Fruit fly (Drosophila melanogaster) whole organism, embryonic: ENCODE data around the gene CG10508.

Experiments
- Aef1 ChIP-seq: fragments of 200-800 bp; sonication (Bioruptor generic); IDR thresholded peaks from 3 replicates; pipeline ENCODE4 v1.3.6; 2022; ENCODE audit warnings: missing biosample characterization, missing genetic modification characterization
- CG10565 ChIP-seq: fragments of 200-800 bp; sonication (Bioruptor generic); optimal IDR thresholded peaks from 3 replicates; lab custom pipeline; 2016; ENCODE audit warnings: missing biosample characterization, mild to moderate bottlenecking, missing genetic modification characterization
- CG10654 ChIP-seq: fragments of 200-800 bp; sonication (Bioruptor generic); optimal IDR thresholded peaks from 2 replicates; lab custom pipeline; 2016; ENCODE audit warnings: missing biosample characterization, missing genetic modification characterization
- CG12769 ChIP-seq: fragments of 200-800 bp; sonication (Bioruptor generic); optimal IDR thresholded peaks from 2 replicates; lab custom pipeline; 2019; ENCODE audit warnings: missing biosample characterization, mild to moderate bottlenecking, missing genetic modification characterization, moderate library complexity
- CG12942 ChIP-seq: fragments of 200-800 bp; sonication (Bioruptor generic); optimal IDR thresholded peaks from 3 replicates; lab custom pipeline; 2016; ENCODE audit warnings: missing biosample characterization, missing genetic modification characterization
- CG14014 ChIP-seq: fragments of 200-800 bp; sonication (Bioruptor generic); IDR thresholded peaks from 2 replicates; pipeline ENCODE4 v1.3.6; 2022; ENCODE audit warnings: missing biosample characterization, missing genetic modification characterization
- CG14965 ChIP-seq: fragments of 200-800 bp; sonication (Bioruptor generic); optimal IDR thresholded peaks from 2 replicates; lab custom pipeline; 2016; ENCODE audit warnings: missing biosample characterization, missing genetic modification characterization, borderline replicate concordance
- CG1792 ChIP-seq: fragments of 200-800 bp; sonication (Bioruptor generic); optimal IDR thresholded peaks from 2 replicates; lab custom pipeline; 2016; ENCODE audit warnings: missing biosample characterization, missing genetic modification characterization
- CG2678 ChIP-seq: fragments of 200-800 bp; sonication (Bioruptor generic); optimal IDR thresholded peaks from 3 replicates; lab custom pipeline; 2019; ENCODE audit warnings: missing biosample characterization, mild to moderate bottlenecking, missing genetic modification characterization, moderate library complexity
- CG31365 ChIP-seq: fragments of 200-800 bp; sonication (Bioruptor generic); optimal IDR thresholded peaks from 2 replicates; lab custom pipeline; 2018; ENCODE audit warnings: missing biosample characterization, mild to moderate bottlenecking, missing genetic modification characterization
- CG32772 ChIP-seq: fragments of 200-800 bp; sonication (Bioruptor generic); IDR thresholded peaks from 2 replicates; pipeline ENCODE4 v1.3.6; 2022; ENCODE audit warnings: missing biosample characterization, missing genetic modification characterization
- CG4617 ChIP-seq: fragments of 200-800 bp; sonication (Bioruptor generic); optimal IDR thresholded peaks from 3 replicates; lab custom pipeline; 2016; ENCODE audit warnings: missing biosample characterization, missing genetic modification characterization, borderline replicate concordance
- CG6254 ChIP-seq: fragments of 200-800 bp; sonication (Bioruptor generic); optimal IDR thresholded peaks from 3 replicates; lab custom pipeline; 2017; ENCODE audit warnings: mild to moderate bottlenecking, missing biosample characterization, missing genetic modification reagents, missing genetic modification characterization
- CG7372 ChIP-seq: fragments of 200-800 bp; sonication (Bioruptor generic); IDR thresholded peaks from 2 replicates; pipeline ENCODE4 v1.3.6; 2022; ENCODE audit warnings: missing biosample characterization, missing genetic modification characterization
- CTCF ChIP-seq: fragments of 200-800 bp; sonication (Bioruptor generic); optimal IDR thresholded peaks from 2 replicates; lab custom pipeline; 2017; ENCODE audit warnings: missing biosample characterization, mild to moderate bottlenecking, missing genetic modification characterization, moderate library complexity
- CoRest ChIP-seq: fragments of 200-800 bp; sonication (Bioruptor generic); optimal IDR thresholded peaks from 3 replicates; lab custom pipeline; 2018; ENCODE audit warnings: missing biosample characterization, mild to moderate bottlenecking, missing genetic modification characterization, moderate library complexity
- Ets65A ChIP-seq: fragments of 200-800 bp; sonication (Bioruptor generic); peaks from one replicate; lab custom pipeline; 2016; ENCODE audit warnings: missing biosample characterization, missing genetic modification characterization
- HLH3B ChIP-seq: fragments of 200-800 bp; sonication (Bioruptor generic); IDR thresholded peaks from 2 replicates; pipeline ENCODE4 v1.3.6; 2022; ENCODE audit warnings: missing biosample characterization, missing genetic modification characterization
- HmgD ChIP-seq: fragments of 200-800 bp; sonication (Bioruptor generic); optimal IDR thresholded peaks from 3 replicates; lab custom pipeline; 2016; ENCODE audit warnings: missing biosample characterization, missing genetic modification characterization
- NC2β ChIP-seq: fragments of 200-800 bp; sonication (Bioruptor generic); optimal IDR thresholded peaks from 2 replicates; lab custom pipeline; 2016; ENCODE audit warnings: missing biosample characterization, missing genetic modification characterization
- NK7.1 ChIP-seq: fragments of 200-800 bp; sonication (Bioruptor generic); optimal IDR thresholded peaks from 3 replicates; lab custom pipeline; 2016; ENCODE audit warnings: missing biosample characterization, missing genetic modification characterization
- Neu2 ChIP-seq: fragments of 200-800 bp; sonication (Bioruptor generic); optimal IDR thresholded peaks from 3 replicates; lab custom pipeline; 2016; ENCODE audit warnings: missing biosample characterization, missing genetic modification characterization, borderline replicate concordance
- Nf-YC ChIP-seq: fragments of 200-800 bp; optimal IDR thresholded peaks from 3 replicates; lab custom pipeline; 2019; ENCODE audit warnings: missing biosample characterization, mild to moderate bottlenecking, missing genetic modification characterization, moderate library complexity
- YL-1 ChIP-seq: fragments of 200-800 bp; sonication (Bioruptor generic); optimal IDR thresholded peaks from 3 replicates; lab custom pipeline; 2017; ENCODE audit warnings: missing biosample characterization, mild to moderate bottlenecking, missing genetic modification characterization
- ara ChIP-seq: fragments of 200-800 bp; sonication (Bioruptor generic); IDR thresholded peaks from 2 replicates; pipeline ENCODE4 v1.3.6; 2022; ENCODE audit warnings: missing biosample characterization, missing genetic modification characterization
- bbx ChIP-seq: fragments of 200-800 bp; sonication (Bioruptor generic); IDR thresholded peaks from 2 replicates; pipeline ENCODE4 v1.3.6; 2022; ENCODE audit warnings: missing biosample characterization, missing genetic modification characterization; ENCODE audit not compliant: partially characterized antibody
- bsh ChIP-seq, 2 experiments: fragments of 200-800 bp; sonication (Bioruptor generic); optimal IDR thresholded peaks; 2 replicates each; lab custom pipeline; 2017 to 2018; ENCODE audit warnings: mild to moderate bottlenecking in 2 of 2, missing biosample characterization in 2 of 2, missing genetic modification characterization in 2 of 2, moderate library complexity in 1 of 2
- disco-r ChIP-seq: fragments of 200-800 bp; sonication (Bioruptor generic); optimal IDR thresholded peaks from 2 replicates; lab custom pipeline; 2016; ENCODE audit warnings: missing biosample characterization, missing genetic modification characterization
- en ChIP-seq: fragments of 200-800 bp; sonication (Bioruptor generic); optimal IDR thresholded peaks from 2 replicates; lab custom pipeline; 2016; ENCODE audit warnings: missing biosample characterization, missing genetic modification characterization
- eyg ChIP-seq: fragments of 200-800 bp; sonication (Bioruptor generic); optimal IDR thresholded peaks from 3 replicates; lab custom pipeline; 2016; ENCODE audit warnings: missing biosample characterization, missing genetic modification characterization
- gro ChIP-seq: fragments of 200-800 bp; sonication (Bioruptor generic); optimal IDR thresholded peaks from 2 replicates; lab custom pipeline; 2016; ENCODE audit warnings: missing biosample characterization, missing genetic modification characterization
- gsb ChIP-seq: fragments of 200-800 bp; sonication (Bioruptor generic); IDR thresholded peaks from 2 replicates; pipeline ENCODE4 v1.3.6; 2022; ENCODE audit warnings: missing biosample characterization, missing genetic modification characterization
- hbn ChIP-seq: fragments of 200-800 bp; sonication (Bioruptor generic); IDR thresholded peaks from 2 replicates; pipeline ENCODE4 v1.3.6; 2022; ENCODE audit warnings: missing biosample characterization, missing genetic modification characterization; ENCODE audit not compliant: partially characterized antibody
- insv ChIP-seq, 2 experiments: fragments of 200-800 bp; sonication (Bioruptor generic); optimal IDR thresholded peaks; 3 replicates each; lab custom pipeline; 2016 to 2018; ENCODE audit warnings: missing biosample characterization in 2 of 2, missing genetic modification characterization in 2 of 2
- kni ChIP-seq: fragments of 200-800 bp; sonication (Bioruptor generic); optimal IDR thresholded peaks from 3 replicates; lab custom pipeline; 2017; ENCODE audit warnings: mild to moderate bottlenecking, missing biosample characterization, missing genetic modification reagents, missing genetic modification characterization
- knrl ChIP-seq: fragments of 200-800 bp; sonication (Bioruptor generic); IDR thresholded peaks from 3 replicates; pipeline ENCODE4 v1.3.6; 2022; ENCODE audit warnings: missing biosample characterization, missing genetic modification characterization; ENCODE audit not compliant: partially characterized antibody
- mld ChIP-seq: fragments of 200-800 bp; sonication (Bioruptor generic); IDR thresholded peaks from 3 replicates; pipeline ENCODE4 v1.3.6; 2022; ENCODE audit warnings: missing biosample characterization, missing genetic modification characterization; ENCODE audit not compliant: partially characterized antibody
- phol ChIP-seq: fragments of 200-800 bp; sonication (Bioruptor generic); optimal IDR thresholded peaks from 3 replicates; lab custom pipeline; 2018; ENCODE audit warnings: missing biosample characterization, mild to moderate bottlenecking, missing genetic modification characterization, moderate library complexity
- pita ChIP-seq: fragments of 200-800 bp; sonication (Bioruptor generic); optimal IDR thresholded peaks from 2 replicates; lab custom pipeline; 2017; ENCODE audit warnings: missing biosample characterization, mild to moderate bottlenecking, missing genetic modification characterization
- slou ChIP-seq: fragments of 200-800 bp; sonication (Bioruptor generic); optimal IDR thresholded peaks from 3 replicates; lab custom pipeline; 2016; ENCODE audit warnings: missing biosample characterization, missing genetic modification characterization
- sna ChIP-seq: fragments of 200-800 bp; sonication (Bioruptor generic); IDR thresholded peaks from 2 replicates; pipeline ENCODE4 v1.3.6; 2022; ENCODE audit warnings: missing biosample characterization, missing genetic modification characterization; ENCODE audit not compliant: partially characterized antibody
- unc-4 ChIP-seq: fragments of 200-800 bp; sonication (Bioruptor generic); IDR thresholded peaks from 2 replicates; pipeline ENCODE4 v1.3.6; 2022; ENCODE audit warnings: missing biosample characterization, missing genetic modification characterization; ENCODE audit not compliant: partially characterized antibody
- zfh1 ChIP-seq: fragments of 200-800 bp; sonication (Bioruptor generic); IDR thresholded peaks from 3 replicates; pipeline ENCODE4 v1.3.6; 2022; ENCODE audit warnings: missing biosample characterization, missing genetic modification characterization

Gene CG10508

dm6 chr3L:21175531-21176271 is 34.3 kb upstream of the CG10508 start (continued):
- TF ChIP-seq hbn (GFP tag; lab: Robert Waterston, UW) (peak; percentile 33; the same call in 1 of the 2 replicates), Ets65A (GFP tag; lab: Kevin White, UChicago) (peak; percentile 13), CG7372 (GFP tag; lab: Robert Waterston, UW) (no peak), CG32772 (peak; percentile 76), Neu2 (GFP tag; lab: Kevin White, UChicago) (no peak), HLH3B (GFP tag; lab: Robert Waterston, UW) (no peak), slou (GFP tag; lab: Kevin White, UChicago) (no peak), phol (peak; percentile 65), bsh (GFP tag; optimal IDR thresholded peaks at IDR 0.05; lab: Kevin White, UChicago) (no peak), CoRest (tag; lab: Kevin White, UChicago) (peak; percentile 39), sna (GFP tag; lab: Robert Waterston, UW) (0 out of 2 replicates have a peak, but pooled peaks have one; percentile 33), mld (GFP tag; lab: Robert Waterston, UW) (no peak), CG14014 (GFP tag; lab: Robert Waterston, UW) (no peak), insv (GFP tag; optimal IDR thresholded peaks at IDR 0.05; lab: Kevin White, UChicago) (no peak), knrl (GFP tag; lab: Robert Waterston, UW) (peak; percentile 58), CG1792 (GFP tag; lab: Kevin White, UChicago) (no peak), Nf-YC (tag; lab: Kevin White, UChicago) (peak; percentile 3), CG14965 (no peak), CG10565 (GFP tag; lab: Kevin White, UChicago) (no peak), eyg (GFP tag; lab: Kevin White, UChicago) (no peak), NC2β (GFP tag; lab: Kevin White, UChicago) (peak; percentile 30), YL-1 (peak; percentile 76), HmgD (GFP tag; lab: Kevin White, UChicago) (peak; percentile 11), Aef1 (GFP tag; lab: Robert Waterston, UW) (no peak), en (no peak), CG2678 (tag; lab: Kevin White, UChicago) (no peak), CG6254 (GFP tag; lab: Kevin White, UChicago) (no peak), CG10654 (GFP tag; lab: Kevin White, UChicago) (no peak), disco-r (GFP tag; lab: Kevin White, UChicago) (no peak), kni (no peak), bbx (GFP tag; lab: Robert Waterston, UW) (0 out of 2 replicates have a peak, but pooled peaks have one; percentile 48), CG12769 (tag; lab: Kevin White, UChicago) (peak; percentile 23), CG12942 (GFP tag; lab: Kevin White, UChicago) (no peak), CTCF (GFP tag; lab: Kevin White, UChicago) (peak; percentile 28), unc-4 (GFP tag; lab: Robert Waterston, UW) (peak; percentile 55; the same call in 1 of the 2 replicates), ara (GFP tag; lab: Robert Waterston, UW) (no peak), pita (GFP tag; lab: Kevin White, UChicago) (no peak), NK7.1 (GFP tag; lab: Kevin White, UChicago) (no peak), zfh1 (no peak), CG31365 (no peak), CG4617 (GFP tag; lab: Kevin White, UChicago) (peak; percentile 82), gro (GFP tag; lab: Kevin White, UChicago) (no peak), gsb (no peak)
- TF ChIP-seq, all 482 proteins: peak for 107
